Fruit fly (Drosophila melanogaster) Kc167 (cell line): ENCODE data around the gene CG8420.

ENCODE experiments used
- Myc ChIP-seq: fragments of >200 bp; optimal IDR thresholded peaks from 2 replicates; lab custom pipeline; 2017; ENCODE audit warnings: missing external identifiers
- Sin3A ChIP-seq: fragments of >200 bp; optimal IDR thresholded peaks from 2 replicates; lab custom pipeline; 2018; ENCODE audit warnings: missing external identifiers
- h ChIP-seq: fragments of >200 bp; optimal IDR thresholded peaks from 3 replicates; lab custom pipeline; 2018; ENCODE audit warnings: missing external identifiers
- insv ChIP-seq: fragments of >200 bp; optimal IDR thresholded peaks from 3 replicates; lab custom pipeline; 2018; ENCODE audit warnings: missing external identifiers
- psq ChIP-seq: fragments of >200 bp; optimal IDR thresholded peaks from 2 replicates; lab custom pipeline; 2017; ENCODE audit warnings: missing external identifiers
- ttk ChIP-seq: sonication (Bioruptor generic); optimal IDR thresholded peaks from 2 replicates; lab custom pipeline; 2017; ENCODE audit warnings: missing external identifiers

dm6 chr3R:9250868-9251267, 4.4 kb downstream of the CG8420 start:
- no peak for TF ChIP-seq ttk (lab: Kevin White, UChicago)
- no peak for TF ChIP-seq Sin3A (lab: Kevin White, UChicago)
- no peak for TF ChIP-seq h (lab: Kevin White, UChicago)
- TF ChIP-seq Myc (lab: Kevin White, UChicago) = no peak
- no peak for TF ChIP-seq psq (lab: Kevin White, UChicago)
- no peak for TF ChIP-seq insv
